Fruit fly (Drosophila melanogaster): ENCODE data around the gene CG15482.
A peak's percentile ranks its signal among the peaks of the same experiment; 100 is the strongest.

The CG15482 gene

dm6 chr2L:13222225-13222648, 10.6 kb upstream of the CG15482 start, which contains the start of the genes Ski6 and CG16812 (continued):
- TF ChIP-seq psq (GFP tag; optimal IDR thresholded peaks at IDR 0.05) (peak; percentile 21), Pdp1 (GFP tag; optimal IDR thresholded peaks at IDR 0.05) (peak; percentile 42 to 56), CG18476 (GFP tag; optimal IDR thresholded peaks at IDR 0.05) (peak; percentile 20), sd (tag; optimal IDR thresholded peaks at IDR 0.05) (no peak), scrt (GFP tag; optimal IDR thresholded peaks at IDR 0.05) (no peak), CG17829 (tag; optimal IDR thresholded peaks at IDR 0.05) (peak; percentile 87), NfI (GFP tag; optimal IDR thresholded peaks at IDR 0.05) (peak; percentile 58), CG9932 (GFP tag; IDR thresholded peaks at IDR 0.05) (peak; percentile 78), Rfx (GFP tag; IDR thresholded peaks at IDR 0.05) (peak; percentile 73), stc (GFP tag; IDR thresholded peaks at IDR 0.05) (peak; percentile 65), tin (GFP tag; optimal IDR thresholded peaks at IDR 0.05) (peak; percentile 66), gsb-n (tag; optimal IDR thresholded peaks at IDR 0.05) (peak; percentile 68), Antp (GFP tag; optimal IDR thresholded peaks at IDR 0.05) (no peak), Mes4 (GFP tag; optimal IDR thresholded peaks at IDR 0.05) (no peak), CG6254 (GFP tag; optimal IDR thresholded peaks at IDR 0.05) (no peak), vvl (GFP tag; IDR thresholded peaks at IDR 0.05) (peak; percentile 84), ind (GFP tag; optimal IDR thresholded peaks at IDR 0.05) (peak; percentile 72), ac (GFP tag; optimal IDR thresholded peaks at IDR 0.05) (no peak), grau (tag; optimal IDR thresholded peaks at IDR 0.05) (peak; percentile 78), CrebB (tag; optimal IDR thresholded peaks at IDR 0.05) (peak; percentile 66), CG30020 (tag; optimal IDR thresholded peaks at IDR 0.05) (peak; percentile 81), Mrtf (GFP tag; IDR thresholded peaks at IDR 0.05) (no peak), CG6272 (GFP tag; IDR thresholded peaks at IDR 0.05) (no peak), MBD-R2 (GFP tag; IDR thresholded peaks at IDR 0.05) (peak; percentile 60; the same call in 1 of the 2 replicates), dpn (GFP tag; optimal IDR thresholded peaks at IDR 0.05) (peak; percentile 2 to 80), TFAM (GFP tag; optimal IDR thresholded peaks at IDR 0.05) (no peak), pita (GFP tag; optimal IDR thresholded peaks at IDR 0.05) (no peak), sr (GFP tag; IDR thresholded peaks at IDR 0.05) (no peak), nau (GFP tag; optimal IDR thresholded peaks at IDR 0.05) (no peak), CHES-1-like (GFP tag; optimal IDR thresholded peaks at IDR 0.05) (peak; percentile 16), kni (GFP tag; optimal IDR thresholded peaks at IDR 0.05) (no peak), dmrt11E (tag; optimal IDR thresholded peaks at IDR 0.05) (peak; percentile 67), corto (GFP tag; optimal IDR thresholded peaks at IDR 0.05) (no peak), CG13296 (GFP tag; optimal IDR thresholded peaks at IDR 0.05) (peak; percentile 62), CG2202 (tag; optimal IDR thresholded peaks at IDR 0.05) (peak; percentile 43), CG33557 (GFP tag; optimal IDR thresholded peaks at IDR 0.05) (peak; percentile 41), Max (GFP tag; optimal IDR thresholded peaks at IDR 0.05) (peak; percentile 75), exex (tag; optimal IDR thresholded peaks at IDR 0.05) (no peak), Poxn (GFP tag; IDR thresholded peaks at IDR 0.05) (no peak), sisA (GFP tag; IDR thresholded peaks at IDR 0.05) (0 out of 2 replicates have a peak, but pooled peaks have one; percentile 16), ATbp (GFP tag; optimal IDR thresholded peaks at IDR 0.05) (no peak), Opbp (GFP tag; IDR thresholded peaks at IDR 0.05; ENCODE audit: partially characterized antibody) (peak; percentile 57; the same call in 2 of the 3 replicates), br (optimal IDR thresholded peaks at IDR 0.05) (no peak), Camta (GFP tag; optimal IDR thresholded peaks at IDR 0.05) (peak; percentile 48), lmd (GFP tag; IDR thresholded peaks at IDR 0.05) (no peak), lilli (GFP tag; optimal IDR thresholded peaks at IDR 0.05) (peak; percentile 77), CG1792 (GFP tag; optimal IDR thresholded peaks at IDR 0.05) (no peak), CG6654 (GFP tag; optimal IDR thresholded peaks at IDR 0.05) (no peak), HLH54F (GFP tag; optimal IDR thresholded peaks at IDR 0.05) (no peak), crol (GFP tag; IDR thresholded peaks at IDR 0.05) (no peak), CG1832 (GFP tag; optimal IDR thresholded peaks at IDR 0.05) (no peak), disco-r (GFP tag; optimal IDR thresholded peaks at IDR 0.05) (no peak)

Measured in whole organism, embryonic.